Fruit fly (Drosophila melanogaster): ENCODE results near the gene Ssdp.

- peak; percentile 44 for TF ChIP-seq Crg-1 (GFP tag; optimal IDR thresholded peaks at IDR 0.05)
- peak; percentile 78 for TF ChIP-seq Clk (GFP tag; optimal IDR thresholded peaks at IDR 0.05)
- peak; percentile 74 for TF ChIP-seq CG14711 (tag; optimal IDR thresholded peaks at IDR 0.05)
- peak; percentile 70 for TF ChIP-seq cic (GFP tag; optimal IDR thresholded peaks at IDR 0.05)
- TF ChIP-seq CG12768 (GFP tag; optimal IDR thresholded peaks at IDR 0.05), result peak; percentile 89
- peak; percentile 55 for TF ChIP-seq CG1620 (GFP tag; optimal IDR thresholded peaks at IDR 0.05)
- TF ChIP-seq pad (GFP tag; optimal IDR thresholded peaks at IDR 0.05), result peak; percentile 69
- peak; percentile 91 for TF ChIP-seq CG7045 (GFP tag; optimal IDR thresholded peaks at IDR 0.05)
- peak; percentile 35 for TF ChIP-seq ovo (GFP tag; optimal IDR thresholded peaks at IDR 0.05)
- TF ChIP-seq Mnt (GFP tag; optimal IDR thresholded peaks at IDR 0.05), result peak; percentile 46
- TF ChIP-seq CG11617 (GFP tag; optimal IDR thresholded peaks at IDR 0.05), result peak; percentile 91
- peak; percentile 89 for TF ChIP-seq CG7101 (tag; optimal IDR thresholded peaks at IDR 0.05)
Observed at dm6 chr3R:18171983-18172967, 27.1 kb downstream of the Ssdp start.
